Worm (Caenorhabditis elegans): ENCODE data around the gene F54H5.3.

ce11 chrII:6608626-6609025 lies 13.4 kb upstream of the F54H5.3 start:
- TF ChIP-seq tab-1 (GFP tag; IDR thresholded peaks at IDR 0.05) = no peak
- no peak for TF ChIP-seq ref-1 (GFP tag; conservative IDR thresholded peaks at IDR 0.05)
- no peak for TF ChIP-seq cog-1 (tag; optimal IDR thresholded peaks at IDR 0.05)
- no peak for TF ChIP-seq ztf-29 (GFP tag; IDR thresholded peaks at IDR 0.05)
- no peak for TF ChIP-seq ztf-23 (GFP tag; IDR thresholded peaks at IDR 0.05)
- TF ChIP-seq flt-1 (GFP tag; IDR thresholded peaks at IDR 0.05) = no peak
